Worm (Caenorhabditis elegans): ENCODE data around the gene C35A5.8.

C35A5.8 gene

DNA sequence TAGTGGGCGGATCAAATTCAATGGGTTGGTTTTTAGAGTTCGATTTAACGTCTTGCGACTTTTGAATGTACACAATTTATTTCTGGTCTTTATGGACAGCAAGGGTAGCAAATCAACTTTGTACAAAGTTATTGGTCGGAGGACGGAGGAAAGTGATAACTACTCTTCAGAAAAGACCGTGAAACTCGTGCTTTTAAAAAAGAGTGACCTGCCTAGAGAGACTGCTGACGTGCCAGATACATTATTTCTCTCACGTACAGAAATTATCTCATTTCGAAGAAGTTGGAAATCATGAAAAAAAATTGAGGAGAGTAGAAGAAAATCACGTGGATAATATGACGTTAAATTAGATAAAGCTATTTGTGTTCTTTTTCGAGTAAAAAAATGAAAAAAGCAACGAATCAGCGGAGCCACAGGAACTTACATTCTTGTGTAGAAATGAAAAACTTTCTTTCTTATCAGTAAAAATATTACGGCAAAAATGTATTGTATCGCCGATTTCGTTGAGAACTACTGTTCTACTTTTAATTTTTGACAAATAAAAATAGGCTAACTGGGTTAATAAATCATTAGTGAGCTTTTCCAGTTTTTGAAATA, 10.5 kb upstream of the C35A5.8 start, which contains the start of gene ppm-1.A:
Gene ppm-1.A (minus strand): TSS at position 294 of the 597 bp plus-strand sequence.
- TF ChIP-seq nfyb-1 (GFP tag; IDR thresholded peaks at IDR 0.05) (0 out of 2 replicates have a peak, but pooled peaks have one; percentile 35), nhr-80 (tag; optimal IDR thresholded peaks at IDR 0.05) (peak; percentile 21), tbp1 (GFP tag; optimal IDR thresholded peaks at IDR 0.05) (peak; percentile 25), attf-5 (GFP tag; optimal IDR thresholded peaks at IDR 0.05) (peak; percentile 20), ceh-27 (GFP tag; optimal IDR thresholded peaks at IDR 0.05) (no peak)

- peak; percentile 39 for TF ChIP-seq atf-7 (tag; optimal IDR thresholded peaks at IDR 0.05)
- peak; percentile 19 for TF ChIP-seq ama-1 (optimal IDR thresholded peaks at IDR 0.05)
- no peak for TF ChIP-seq ama-1 (GFP tag; optimal IDR thresholded peaks at IDR 0.05)
- TF ChIP-seq T07F8.4 (tag; optimal IDR thresholded peaks at IDR 0.05), result no peak
- TF ChIP-seq lin-54 (GFP tag; optimal IDR thresholded peaks at IDR 0.05), result peak; percentile 0
- no peak for TF ChIP-seq cebp-1 (GFP tag; IDR thresholded peaks at IDR 0.05)
- peak; percentile 49 for TF ChIP-seq cebp-1 (tag; optimal IDR thresholded peaks at IDR 0.05)
- peak; percentile 13; the same call in 1 of the 2 replicates for TF ChIP-seq madf-6 (GFP tag; IDR thresholded peaks at IDR 0.05)
- TF ChIP-seq ztf-18 (tag; optimal IDR thresholded peaks at IDR 0.05), result peak; percentile 34
- TF ChIP-seq nhr-80 (tag; optimal IDR thresholded peaks at IDR 0.05), result peak; percentile 46
- TF ChIP-seq mcd-1 (GFP tag; IDR thresholded peaks at IDR 0.05), result peak; percentile 27; the same call in 1 of the 2 replicates
- no peak for TF ChIP-seq xnd-1 (tag; optimal IDR thresholded peaks at IDR 0.05)
- no peak for TF ChIP-seq ztf-26 (tag; optimal IDR thresholded peaks at IDR 0.05)
- 0 out of 2 replicates have a peak, but pooled peaks have one; percentile 49 for TF ChIP-seq nfyb-1 (GFP tag; IDR thresholded peaks at IDR 0.05)
- peak; percentile 49; the same call in 1 of the 2 replicates for TF ChIP-seq hmg-1.2 (GFP tag; IDR thresholded peaks at IDR 0.05)
Observed at ce11 chrV:10535325-10535724, 9.6 kb upstream of the C35A5.8 start.

DNA sequence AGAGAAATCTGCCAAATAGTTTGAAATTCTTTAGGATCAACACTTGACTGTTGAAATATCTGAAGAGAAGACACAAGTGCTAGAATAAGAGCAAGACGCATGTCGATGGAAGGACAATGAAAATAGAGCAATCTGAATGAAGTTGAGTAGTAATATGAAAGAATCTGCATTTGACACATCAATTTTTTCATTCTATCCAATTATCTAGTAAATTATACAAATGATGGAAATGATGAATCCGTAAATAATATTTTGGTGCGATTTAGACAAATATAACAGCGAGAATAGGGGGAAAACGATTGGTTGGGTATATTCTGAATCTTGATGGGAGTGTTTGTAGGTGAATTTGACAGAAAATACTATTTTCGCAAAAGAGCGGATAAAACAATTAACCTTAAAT, 7.0 kb upstream of the C35A5.8 start, which contains the start of gene txt-10:
Gene txt-10 (minus strand): TSS at position 101 of the 400 bp plus-strand sequence.
- no peak for TF ChIP-seq xnd-1 (tag; optimal IDR thresholded peaks at IDR 0.05)
- TF ChIP-seq mcd-1 (GFP tag; IDR thresholded peaks at IDR 0.05), result no peak
- TF ChIP-seq rec-8 (tag; optimal IDR thresholded peaks at IDR 0.05), result no peak
- no peak for TF ChIP-seq K12H6.12 (tag; optimal IDR thresholded peaks at IDR 0.05)
- TF ChIP-seq efl-1 (GFP tag; optimal IDR thresholded peaks at IDR 0.05), result no peak
- TF ChIP-seq hrde-1 (tag; optimal IDR thresholded peaks at IDR 0.05; ENCODE audit: borderline replicate concordance), result peak; percentile 7
- no peak for TF ChIP-seq hmg-20 (GFP tag; IDR thresholded peaks at IDR 0.05)

ce11 chrV:10529600-10529999, 3.9 kb upstream of the C35A5.8 start:
- TF ChIP-seq D2030.7 (GFP tag; IDR thresholded peaks at IDR 0.05) (no peak), T07F8.4 (tag; optimal IDR thresholded peaks at IDR 0.05) (no peak), ceh-40 (GFP tag; IDR thresholded peaks at IDR 0.05) (no peak), xnd-1 (tag; optimal IDR thresholded peaks at IDR 0.05) (no peak), ztf-25 (GFP tag; IDR thresholded peaks at IDR 0.05) (no peak), madf-3 (GFP tag; IDR thresholded peaks at IDR 0.05) (no peak), pbrm-1 (GFP tag; IDR thresholded peaks at IDR 0.05) (no peak), dpff-1 (tag; optimal IDR thresholded peaks at IDR 0.05) (no peak), die-1 (tag; optimal IDR thresholded peaks at IDR 0.05) (no peak), F33H1.4 (GFP tag; IDR thresholded peaks at IDR 0.05) (no peak), Y53F4B.3 (GFP tag; IDR thresholded peaks at IDR 0.05) (no peak), nhr-179 (tag; optimal IDR thresholded peaks at IDR 0.05) (no peak)

Data from whole organism, young adult.